Fruit fly (Drosophila melanogaster) whole organism, pupa: ENCODE data around the gene ndl.
A peak's percentile ranks its signal among the peaks of the same experiment; 100 is the strongest.

Experiments used
- CG15710 ChIP-seq: fragments of 200-800 bp; sonication (Bioruptor generic); optimal IDR thresholded peaks from 2 replicates; lab custom pipeline; 2018; ENCODE audit warnings: missing biosample characterization, mild to moderate bottlenecking, missing genetic modification characterization, moderate library complexity
- Ets98B ChIP-seq: fragments of 200-800 bp; sonication (Bioruptor generic); IDR thresholded peaks from 2 replicates; pipeline ENCODE4 v1.3.6; 2022; ENCODE audit warnings: missing biosample characterization, missing genetic modification characterization

dm6 chr3L:6623669-6624204, 20.6 kb upstream of the ndl start, which contains the start of gene GluRIA:
- TF ChIP-seq Ets98B (GFP tag; lab: Robert Waterston, UW) (peak; percentile 39; the same call in 1 of the 2 replicates), CG15710 (tag; lab: Kevin White, UChicago) (no peak)
